Fruit fly (Drosophila melanogaster) whole organism, embryonic: ENCODE data around the gene Mettl2.

Experiments used
- Abd-B ChIP-seq: fragments of 200-800 bp; sonication (Bioruptor generic); optimal IDR thresholded peaks from 2 replicates; lab custom pipeline; 2018; ENCODE audit warnings: missing biosample characterization, mild to moderate bottlenecking, missing genetic modification characterization, moderate library complexity
- Adf1 ChIP-seq: fragments of 200-800 bp; sonication (Bioruptor generic); IDR thresholded peaks from 2 replicates; pipeline ENCODE4 v1.3.6; 2022; ENCODE audit warnings: missing biosample characterization, missing genetic modification characterization
- Atf3 ChIP-seq: fragments of 200-800 bp; sonication (Bioruptor generic); optimal IDR thresholded peaks from 3 replicates; lab custom pipeline; 2016; ENCODE audit warnings: missing biosample characterization, missing genetic modification characterization
- Atf6 ChIP-seq: fragments of 200-800 bp; sonication (Bioruptor generic); IDR thresholded peaks from 2 replicates; pipeline ENCODE4 v1.3.6; 2022; ENCODE audit warnings: missing biosample characterization, missing genetic modification characterization
- Bdp1 ChIP-seq: fragments of 200-800 bp; sonication (Bioruptor generic); optimal IDR thresholded peaks from 3 replicates; lab custom pipeline; 2016; ENCODE audit warnings: missing biosample characterization, missing genetic modification characterization
- CG12391 ChIP-seq: fragments of 200-800 bp; sonication (Bioruptor generic); optimal IDR thresholded peaks from 3 replicates; lab custom pipeline; 2018; ENCODE audit warnings: missing biosample characterization, mild to moderate bottlenecking, missing genetic modification characterization, moderate library complexity
- CG12744 ChIP-seq: fragments of 200-800 bp; sonication (Bioruptor generic); optimal IDR thresholded peaks from 2 replicates; lab custom pipeline; 2016; ENCODE audit warnings: missing biosample characterization, missing genetic modification characterization
- CG13624 ChIP-seq: fragments of 200-800 bp; sonication (Bioruptor generic); optimal IDR thresholded peaks from 2 replicates; lab custom pipeline; 2016; ENCODE audit warnings: missing biosample characterization, missing genetic modification characterization
- CG14014 ChIP-seq: fragments of 200-800 bp; sonication (Bioruptor generic); IDR thresholded peaks from 2 replicates; pipeline ENCODE4 v1.3.6; 2022; ENCODE audit warnings: missing biosample characterization, missing genetic modification characterization
- CG1602 ChIP-seq: fragments of 200-800 bp; sonication (Bioruptor generic); optimal IDR thresholded peaks from 3 replicates; lab custom pipeline; 2016; ENCODE audit warnings: missing biosample characterization, missing genetic modification characterization
- CG17912 ChIP-seq: fragments of 200-800 bp; sonication (Bioruptor generic); optimal IDR thresholded peaks from 2 replicates; lab custom pipeline; 2018; ENCODE audit warnings: missing biosample characterization, mild to moderate bottlenecking, missing genetic modification characterization
- CG1792 ChIP-seq: fragments of 200-800 bp; sonication (Bioruptor generic); optimal IDR thresholded peaks from 2 replicates; lab custom pipeline; 2016; ENCODE audit warnings: missing biosample characterization, missing genetic modification characterization
- CG3407 ChIP-seq: fragments of 200-800 bp; sonication (Bioruptor generic); optimal IDR thresholded peaks from 2 replicates; lab custom pipeline; 2018; ENCODE audit warnings: missing biosample characterization, mild to moderate bottlenecking, missing genetic modification characterization
- CG3847 ChIP-seq: fragments of 200-800 bp; sonication (Bioruptor generic); IDR thresholded peaks from 2 replicates; pipeline ENCODE4 v1.3.6; 2022; ENCODE audit warnings: missing biosample characterization, missing genetic modification characterization
- CG6813 ChIP-seq: fragments of 200-800 bp; sonication (Bioruptor generic); optimal IDR thresholded peaks from 2 replicates; lab custom pipeline; 2017; ENCODE audit warnings: missing biosample characterization, missing genetic modification characterization, mild to moderate bottlenecking, moderate library complexity, missing genetic modification reagents
- CG8478 ChIP-seq: fragments of >200 bp; optimal IDR thresholded peaks from 2 replicates; lab custom pipeline; 2018
- D ChIP-seq, 2 experiments: fragments of 200-800 bp in 1 of 2; fragments of >200 bp in 1 of 2; sonication (Bioruptor generic) in 1 of 2; optimal IDR thresholded peaks; 2 replicates in 1 of 2; 3 replicates in 1 of 2; lab custom pipeline; 2017; ENCODE audit warnings: mild to moderate bottlenecking in 1 of 2, missing biosample characterization in 1 of 2, missing genetic modification characterization in 1 of 2, missing genetic modification reagents in 1 of 2
- Doc3 ChIP-seq: fragments of 200-800 bp; sonication (Bioruptor generic); IDR thresholded peaks from 3 replicates; pipeline ENCODE4 v1.3.6; 2022; ENCODE audit warnings: missing biosample characterization, missing genetic modification characterization; ENCODE audit not compliant: partially characterized antibody
- Gsc ChIP-seq: fragments of 200-800 bp; sonication (Bioruptor generic); IDR thresholded peaks from 2 replicates; pipeline ENCODE4 v1.3.6; 2022; ENCODE audit warnings: missing biosample characterization, missing genetic modification characterization
- HLH4C ChIP-seq: fragments of 200-800 bp; sonication (Bioruptor generic); IDR thresholded peaks from 3 replicates; pipeline ENCODE4 v1.3.6; 2022; ENCODE audit warnings: missing biosample characterization, missing genetic modification characterization; ENCODE audit not compliant: partially characterized antibody
- HmgD ChIP-seq: fragments of 200-800 bp; sonication (Bioruptor generic); optimal IDR thresholded peaks from 3 replicates; lab custom pipeline; 2016; ENCODE audit warnings: missing biosample characterization, missing genetic modification characterization
- Hr51 ChIP-seq, 2 experiments: fragments of 200-800 bp; sonication (Bioruptor generic); optimal IDR thresholded peaks; 2 replicates in 1 of 2; 3 replicates in 1 of 2; lab custom pipeline; 2016 to 2018; ENCODE audit warnings: missing biosample characterization in 2 of 2, missing genetic modification characterization in 2 of 2, mild to moderate bottlenecking in 1 of 2, moderate library complexity in 1 of 2
- Lhr ChIP-seq: fragments of 200-800 bp; sonication (Bioruptor generic); optimal IDR thresholded peaks from 3 replicates; lab custom pipeline; 2017; ENCODE audit warnings: mild to moderate bottlenecking, missing biosample characterization, missing genetic modification reagents, missing genetic modification characterization
- Myb ChIP-seq: fragments of 200-800 bp; sonication (Bioruptor generic); optimal IDR thresholded peaks from 2 replicates; lab custom pipeline; 2016; ENCODE audit warnings: missing biosample characterization, missing genetic modification characterization
- Nf-YC ChIP-seq: fragments of 200-800 bp; optimal IDR thresholded peaks from 3 replicates; lab custom pipeline; 2019; ENCODE audit warnings: missing biosample characterization, mild to moderate bottlenecking, missing genetic modification characterization, moderate library complexity
- NfI ChIP-seq: fragments of 200-800 bp; sonication (Bioruptor generic); optimal IDR thresholded peaks from 3 replicates; lab custom pipeline; 2018; ENCODE audit warnings: missing biosample characterization, mild to moderate bottlenecking, missing genetic modification characterization, moderate library complexity
- Oaz ChIP-seq: fragments of 200-800 bp; sonication (Bioruptor generic); IDR thresholded peaks from 2 replicates; pipeline ENCODE4 v1.3.6; 2022; ENCODE audit warnings: missing biosample characterization, missing genetic modification characterization
- Six4 ChIP-seq: fragments of 200-800 bp; sonication (Bioruptor generic); optimal IDR thresholded peaks from 2 replicates; lab custom pipeline; 2016; ENCODE audit warnings: missing biosample characterization, missing genetic modification characterization
- Sox100B ChIP-seq: fragments of 200-800 bp; sonication (Bioruptor generic); optimal IDR thresholded peaks from 3 replicates; lab custom pipeline; 2018; ENCODE audit warnings: missing biosample characterization, mild to moderate bottlenecking, missing genetic modification characterization
- Spps ChIP-seq: fragments of 200-800 bp; sonication (Bioruptor generic); optimal IDR thresholded peaks from 2 replicates; lab custom pipeline; 2018; ENCODE audit warnings: missing biosample characterization, mild to moderate bottlenecking, missing genetic modification characterization
- Stat92E ChIP-seq, 3 experiments: fragments of >200 bp in 2 of 3; fragments of 200-800 bp in 1 of 3; sonication (Bioruptor generic) in 1 of 3; optimal IDR thresholded peaks; 2 replicates each; lab custom pipeline; 2017 to 2019; ENCODE audit warnings: missing biosample characterization in 3 of 3, missing genetic modification characterization in 3 of 3, mild to moderate bottlenecking in 1 of 3, moderate library complexity in 1 of 3
- Xbp1 ChIP-seq: fragments of 200-800 bp; sonication (Bioruptor generic); optimal IDR thresholded peaks from 3 replicates; lab custom pipeline; 2016; ENCODE audit warnings: missing biosample characterization, mild to moderate bottlenecking, missing genetic modification characterization
- Xrp1 ChIP-seq: fragments of 200-800 bp; sonication (Bioruptor generic); IDR thresholded peaks from 2 replicates; pipeline ENCODE4 v1.3.6; 2022; ENCODE audit warnings: missing biosample characterization, missing genetic modification characterization
- chn ChIP-seq: fragments of 200-800 bp; sonication (Bioruptor generic); optimal IDR thresholded peaks from 2 replicates; lab custom pipeline; 2016; ENCODE audit warnings: missing biosample characterization, missing genetic modification characterization
- dmrt11E ChIP-seq: fragments of 200-800 bp; sonication (Bioruptor generic); optimal IDR thresholded peaks from 3 replicates; lab custom pipeline; 2018; ENCODE audit warnings: missing biosample characterization, mild to moderate bottlenecking, missing genetic modification characterization, moderate library complexity
- fd96Cb ChIP-seq: fragments of 200-800 bp; sonication (Bioruptor generic); optimal IDR thresholded peaks from 2 replicates; lab custom pipeline; 2018; ENCODE audit warnings: missing biosample characterization, mild to moderate bottlenecking, missing genetic modification characterization, moderate library complexity
- gt ChIP-seq: fragments of 200-800 bp; sonication (Bioruptor generic); IDR thresholded peaks from 2 replicates; pipeline ENCODE4 v1.3.6; 2022; ENCODE audit warnings: missing biosample characterization, missing genetic modification characterization
- her ChIP-seq: fragments of 200-800 bp; sonication (Bioruptor generic); optimal IDR thresholded peaks from 2 replicates; lab custom pipeline; 2016; ENCODE audit warnings: missing biosample characterization, missing genetic modification characterization
- jing ChIP-seq: fragments of 200-800 bp; sonication (Bioruptor generic); optimal IDR thresholded peaks from 2 replicates; lab custom pipeline; 2018; ENCODE audit warnings: missing biosample characterization, mild to moderate bottlenecking, missing genetic modification characterization
- lbe ChIP-seq: fragments of 200-800 bp; sonication (Bioruptor generic); optimal IDR thresholded peaks from 2 replicates; lab custom pipeline; 2016; ENCODE audit warnings: missing biosample characterization, mild to moderate bottlenecking, missing genetic modification characterization
- odd ChIP-seq: fragments of 200-800 bp; sonication (Bioruptor generic); optimal IDR thresholded peaks from 2 replicates; lab custom pipeline; 2017; ENCODE audit warnings: missing biosample characterization, mild to moderate bottlenecking, missing genetic modification characterization
- pho ChIP-seq: fragments of 200-800 bp; sonication (Bioruptor generic); optimal IDR thresholded peaks from 2 replicates; lab custom pipeline; 2016; ENCODE audit warnings: missing biosample characterization, missing genetic modification characterization
- prd ChIP-seq, 3 experiments: fragments of >200 bp in 2 of 3; fragments of 200-800 bp in 1 of 3; sonication (Bioruptor generic) in 1 of 3; optimal IDR thresholded peaks in 2 of 3; IDR thresholded peaks in 1 of 3; 2 replicates in 2 of 3; 3 replicates in 1 of 3; pipeline versions ENCODE4 v1.3.6 to Lab custom; 2017 to 2022; ENCODE audit warnings: missing biosample characterization in 1 of 3, missing genetic modification characterization in 1 of 3
- pum ChIP-seq: fragments of 200-800 bp; sonication (Bioruptor generic); optimal IDR thresholded peaks from 2 replicates; lab custom pipeline; 2016; ENCODE audit warnings: missing biosample characterization, missing genetic modification characterization
- repo ChIP-seq: fragments of 200-800 bp; sonication (Bioruptor generic); optimal IDR thresholded peaks from 2 replicates; lab custom pipeline; 2016; ENCODE audit warnings: missing biosample characterization, missing genetic modification characterization
- ro ChIP-seq: fragments of 200-800 bp; sonication (Bioruptor generic); IDR thresholded peaks from 2 replicates; pipeline ENCODE4 v1.3.6; 2022; ENCODE audit warnings: missing biosample characterization, missing genetic modification characterization
- seq ChIP-seq: fragments of 200-800 bp; sonication (Bioruptor generic); IDR thresholded peaks from 2 replicates; pipeline ENCODE4 v1.3.6; 2022; ENCODE audit warnings: missing biosample characterization, missing genetic modification characterization
- ssp ChIP-seq: fragments of 200-800 bp; sonication (Bioruptor generic); IDR thresholded peaks from 2 replicates; pipeline ENCODE4 v1.3.6; 2022; ENCODE audit warnings: missing biosample characterization, missing genetic modification characterization
- wek ChIP-seq: fragments of 200-800 bp; sonication (Bioruptor generic); optimal IDR thresholded peaks from 3 replicates; lab custom pipeline; 2018; ENCODE audit warnings: missing biosample characterization, mild to moderate bottlenecking, missing genetic modification characterization, moderate library complexity
- yki ChIP-seq: fragments of >200 bp; optimal IDR thresholded peaks from 3 replicates; lab custom pipeline; 2018

Gene Mettl2

dm6 chr3L:1647276-1647919 lies 8.4 kb upstream of the Mettl2 start, which contains the start of the genes CG17249 and Bro (continued):
- TF ChIP-seq Gsc (GFP tag; lab: Robert Waterston, UW) (no peak), ssp (GFP tag; lab: Robert Waterston, UW) (no peak), dmrt11E (tag; lab: Kevin White, UChicago) (no peak), Oaz (GFP tag; lab: Robert Waterston, UW) (no peak), seq (no peak), Nf-YC (tag; lab: Kevin White, UChicago) (no peak), Six4 (no peak), jing (GFP tag; lab: Kevin White, UChicago) (no peak), CG1792 (peak; percentile 5), HmgD (GFP tag; lab: Kevin White, UChicago) (peak; percentile 30), her (peak; percentile 50), Hr51 (GFP tag; optimal IDR thresholded peaks at IDR 0.05; lab: Kevin White, UChicago) (peak in 1 of 2 experiments; percentile 57), Myb (peak; percentile 96), odd (GFP tag; lab: Kevin White, UChicago) (no peak), HLH4C (GFP tag; lab: Robert Waterston, UW) (no peak), pum (no peak), Xrp1 (GFP tag; lab: Robert Waterston, UW) (no peak), chn (GFP tag; lab: Kevin White, UChicago) (peak; percentile 42), CG14014 (no peak), CG8478 (no peak), Stat92E (GFP tag; optimal IDR thresholded peaks at IDR 0.05; lab: Kevin White, UChicago) (no peak), Atf6 (GFP tag; lab: Robert Waterston, UW) (no peak), Abd-B (no peak), CG3847 (GFP tag; lab: Robert Waterston, UW) (peak; percentile 93), CG12391 (peak; percentile 19), CG1602 (GFP tag; lab: Kevin White, UChicago) (no peak), wek (GFP tag; lab: Kevin White, UChicago) (no peak), lbe (GFP tag; lab: Kevin White, UChicago) (no peak), Spps (tag; lab: Kevin White, UChicago) (no peak), Atf3 (GFP tag; lab: Kevin White, UChicago) (no peak), Xbp1 (GFP tag; lab: Kevin White, UChicago) (peak; percentile 68), Sox100B (no peak), CG3407 (GFP tag; lab: Kevin White, UChicago) (no peak), CG17912 (GFP tag; lab: Kevin White, UChicago) (no peak), CG13624 (GFP tag; lab: Kevin White, UChicago) (peak; percentile 97), ro (GFP tag; lab: Robert Waterston, UW) (no peak), Doc3 (GFP tag; lab: Robert Waterston, UW) (0 out of 3 replicates have a peak, but pooled peaks have one; percentile 21), pho (peak; percentile 50), CG6813 (GFP tag; lab: Kevin White, UChicago) (no peak), repo (GFP tag; lab: Kevin White, UChicago) (no peak), gt (no peak), prd (optimal IDR thresholded peaks at IDR 0.05; lab: Kevin White, UChicago) (no peak), prd (GFP tag; IDR thresholded peaks at IDR 0.05; lab: Robert Waterston, UW) (no peak), yki (lab: Kevin White, UChicago) (no peak), fd96Cb (tag; lab: Kevin White, UChicago) (no peak), CG12744 (no peak), Lhr (no peak), Adf1 (no peak), Bdp1 (GFP tag; lab: Kevin White, UChicago) (peak; percentile 48), NfI (peak; percentile 43), D (optimal IDR thresholded peaks at IDR 0.05; lab: Kevin White, UChicago) (no peak), D (GFP tag; optimal IDR thresholded peaks at IDR 0.05; lab: Kevin White, UChicago) (no peak)
